Worm (Caenorhabditis elegans): ENCODE results near the gene taf-11.3.

ce11 chrIII:10463653-10464052 is 41.4 kb downstream of the taf-11.3 start:
- TF ChIP-seq ttx-3 (tag; optimal IDR thresholded peaks at IDR 0.05) (no peak), mec-3 (tag; optimal IDR thresholded peaks at IDR 0.05; ENCODE audit: borderline replicate concordance) (no peak), dve-1 (tag; optimal IDR thresholded peaks at IDR 0.05) (no peak), nhr-11 (tag; optimal IDR thresholded peaks at IDR 0.05) (no peak), pqm-1 (tag; optimal IDR thresholded peaks at IDR 0.05) (no peak), sdc-2 (tag; optimal IDR thresholded peaks at IDR 0.05) (no peak), ama-1 (optimal IDR thresholded peaks at IDR 0.05) (no peak), ceh-30 (tag; optimal IDR thresholded peaks at IDR 0.05) (no peak), pha-4 (tag; optimal IDR thresholded peaks at IDR 0.05) (no peak)

All from whole organism, late embryonic.